Worm (Caenorhabditis elegans) whole organism, early embryonic: Measurements from ENCODE around the gene C17H12.2.
"Not testable (repeated sequence)": the region's sequence is repeated elsewhere in the genome, so short reads cannot be mapped to it uniquely, and the experiment has no call there.

ENCODE experiments used
- B0310.2 ChIP-seq: sonication (generic microtip); optimal IDR thresholded peaks from 2 replicates; lab custom pipeline; 2016; ENCODE audit warnings: mild to moderate bottlenecking, missing genetic modification characterization, missing compliant biosample characterization
- F13C5.2 ChIP-seq: sonication (generic microtip); optimal IDR thresholded peaks from 2 replicates; lab custom pipeline; 2017; ENCODE audit warnings: mild to moderate bottlenecking, missing genetic modification characterization, inconsistent platforms, missing compliant biosample characterization
- aly-1 ChIP-seq: sonication (generic microtip); optimal IDR thresholded peaks from 2 replicates; lab custom pipeline; 2016; ENCODE audit warnings: missing genetic modification characterization, missing compliant biosample characterization
- ama-1 ChIP-seq: fragments of 150-350 bp; optimal IDR thresholded peaks from 2 replicates; lab custom pipeline; 2014
- ceh-13 ChIP-seq: fragments of 200-800 bp; sonication (Bioruptor generic); optimal IDR thresholded peaks from 2 replicates; lab custom pipeline; 2018; ENCODE audit warnings: mild to moderate bottlenecking, missing genetic modification characterization, missing compliant biosample characterization
- ceh-36 ChIP-seq: sonication (generic microtip); optimal IDR thresholded peaks from 2 replicates; lab custom pipeline; 2016; ENCODE audit warnings: missing genetic modification characterization, inconsistent platforms, missing compliant biosample characterization
- ets-7 ChIP-seq: sonication (generic microtip); optimal IDR thresholded peaks from 2 replicates; lab custom pipeline; 2016; ENCODE audit warnings: missing genotype, missing genetic modification characterization, missing compliant biosample characterization
- flt-1 ChIP-seq: fragments of 200-800 bp; sonication (Bioruptor generic); IDR thresholded peaks from 2 replicates; pipeline ENCODE4 v1.3.6; 2022; ENCODE audit warnings: missing genetic modification characterization, missing compliant biosample characterization
- hmbx-1 ChIP-seq: sonication (generic microtip); optimal IDR thresholded peaks from 2 replicates; lab custom pipeline; 2016; ENCODE audit warnings: mild to moderate bottlenecking, missing genetic modification characterization, missing compliant biosample characterization
- hmg-4 ChIP-seq: fragments of 200-800 bp; sonication (Bioruptor generic); optimal IDR thresholded peaks from 2 replicates; lab custom pipeline; 2018; ENCODE audit warnings: mild to moderate bottlenecking, missing genetic modification characterization, missing compliant biosample characterization
- hnd-1 ChIP-seq: sonication (generic microtip); optimal IDR thresholded peaks from 2 replicates; lab custom pipeline; 2016; ENCODE audit warnings: missing genetic modification characterization, missing compliant biosample characterization
- pes-1 ChIP-seq: fragments of 200-800 bp; sonication (Bioruptor generic); IDR thresholded peaks from 2 replicates; pipeline ENCODE4 v1.3.6; 2022; ENCODE audit warnings: missing genetic modification reagents, missing genetic modification characterization, missing compliant biosample characterization
- scrt-1 ChIP-seq: fragments of 200-800 bp; sonication (Bioruptor generic); IDR thresholded peaks from 2 replicates; pipeline ENCODE4 v1.3.6; 2022; ENCODE audit warnings: missing genetic modification characterization, missing compliant biosample characterization
- sea-1 ChIP-seq: fragments of 200-800 bp; sonication (Bioruptor generic); conservative IDR thresholded peaks from 2 replicates; pipeline ENCODE4 v1.3.6; 2022; ENCODE audit warnings: missing genetic modification characterization, missing compliant biosample characterization
- tbx-11 ChIP-seq: fragments of 200-800 bp; sonication (Bioruptor generic); IDR thresholded peaks from 2 replicates; pipeline ENCODE4 v1.3.6; 2022; ENCODE audit warnings: missing genetic modification characterization, missing compliant biosample characterization
- tbx-37 ChIP-seq: fragments of 200-800 bp; sonication (Bioruptor generic); conservative IDR thresholded peaks from 2 replicates; pipeline ENCODE4 v1.3.6; 2022; ENCODE audit warnings: missing genetic modification reagents, missing genetic modification characterization, missing compliant biosample characterization
- tra-4 ChIP-seq: sonication (generic microtip); optimal IDR thresholded peaks from 2 replicates; lab custom pipeline; 2017; ENCODE audit warnings: missing genetic modification characterization, missing compliant biosample characterization

Gene C17H12.2

ce11 chrIV:6790438-6791124 lies at the start of gene C17H12.2, which contains the start of gene vha-8:
TSS of gene C17H12.2 (minus strand) at chrIV:6790488.
TSS of gene vha-8 (plus strand) at chrIV:6791074.
- TF ChIP-seq flt-1 (GFP tag; lab: Robert Waterston, UW), result 0 out of 2 replicates have a peak, but pooled peaks have one; percentile 38
- no peak for TF ChIP-seq ceh-13
- TF ChIP-seq F13C5.2 (tag; lab: Kevin White, UChicago), result peak; percentile 58
- 0 out of 2 replicates have a peak, but pooled peaks have one; percentile 15 for TF ChIP-seq tbx-37 (GFP tag; lab: Robert Waterston, UW)
- peak; percentile 48 for TF ChIP-seq hmg-4 (GFP tag; lab: Kevin White, UChicago)
- TF ChIP-seq sea-1, result 0 out of 2 replicates have a peak, but pooled peaks have one; percentile 13

- TF ChIP-seq pes-1 (GFP tag; lab: Robert Waterston, UW), result no peak
- no peak for TF ChIP-seq scrt-1 (GFP tag; lab: Robert Waterston, UW)
- no peak for TF ChIP-seq flt-1 (GFP tag; lab: Robert Waterston, UW)
- TF ChIP-seq hmbx-1 (tag; lab: Kevin White, UChicago), result no peak
- TF ChIP-seq tbx-37 (GFP tag; lab: Robert Waterston, UW), result no peak
Measured at ce11 chrIV:6839091-6839522, 48.8 kb upstream of the C17H12.2 start.

- TF ChIP-seq hmbx-1 (tag; lab: Kevin White, UChicago), result no peak
- no peak for TF ChIP-seq ama-1
- TF ChIP-seq flt-1 (GFP tag; lab: Robert Waterston, UW), result no peak
- no peak for TF ChIP-seq ceh-13
Measured at ce11 chrIV:6836769-6837168, 46.5 kb upstream of the C17H12.2 start.

ce11 chrIV:6834705-6835104 lies 44.4 kb upstream of the C17H12.2 start:
- TF ChIP-seq flt-1 (GFP tag; lab: Robert Waterston, UW), result no peak

DNA sequence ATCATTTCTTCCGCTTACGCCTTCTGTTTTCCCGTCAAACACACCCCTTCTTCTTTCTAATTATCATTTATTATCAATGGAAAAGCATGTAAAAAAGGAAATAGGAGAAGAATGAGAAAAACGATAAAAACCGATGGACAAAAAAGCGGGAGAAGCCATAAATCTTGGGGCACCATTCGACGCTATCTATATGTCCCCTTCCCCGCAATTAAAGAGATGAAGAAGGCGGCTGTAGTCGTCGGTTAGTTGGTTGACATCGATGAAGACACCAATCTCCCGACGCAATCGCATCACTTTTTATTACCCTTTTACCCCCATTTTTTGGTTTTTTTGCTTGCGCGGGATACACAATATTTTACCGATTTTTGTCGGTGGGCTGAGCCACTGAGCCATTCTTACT lies 43.3 kb upstream of the C17H12.2 start:
- TF ChIP-seq B0310.2 (tag; lab: Kevin White, UChicago), result no peak
- no peak for TF ChIP-seq ceh-13
- TF ChIP-seq F13C5.2 (tag; lab: Kevin White, UChicago), result no peak
- no peak for TF ChIP-seq sea-1
- TF ChIP-seq pes-1 (GFP tag; lab: Robert Waterston, UW), result no peak
- TF ChIP-seq tbx-11, result no peak
- no peak for TF ChIP-seq aly-1 (tag; lab: Kevin White, UChicago)
- no peak for TF ChIP-seq ceh-36 (tag; lab: Kevin White, UChicago)
- TF ChIP-seq tbx-37 (GFP tag; lab: Robert Waterston, UW), result no peak
- TF ChIP-seq scrt-1 (GFP tag; lab: Robert Waterston, UW), result no peak
- TF ChIP-seq ama-1, result no peak
- no peak for TF ChIP-seq tra-4
- no peak for TF ChIP-seq hmbx-1 (tag; lab: Kevin White, UChicago)
- TF ChIP-seq ets-7 (tag; lab: Kevin White, UChicago), result no peak
- TF ChIP-seq hnd-1 (tag; lab: Kevin White, UChicago), result no peak
- no peak for TF ChIP-seq hmg-4 (GFP tag; lab: Kevin White, UChicago)
- TF ChIP-seq flt-1 (GFP tag; lab: Robert Waterston, UW), result no peak

- TF ChIP-seq ets-7 (tag; lab: Kevin White, UChicago) (no peak), ama-1 (no peak), flt-1 (GFP tag; lab: Robert Waterston, UW) (no peak), tbx-37 (GFP tag; lab: Robert Waterston, UW) (no peak), ceh-36 (tag; lab: Kevin White, UChicago) (no peak), aly-1 (tag; lab: Kevin White, UChicago) (no peak), tbx-11 (no peak), ceh-13 (no peak), B0310.2 (tag; lab: Kevin White, UChicago) (no peak)
Measured at ce11 chrIV:6832194-6832593, 41.9 kb upstream of the C17H12.2 start.

- TF ChIP-seq aly-1 (tag; lab: Kevin White, UChicago) (no peak), flt-1 (GFP tag; lab: Robert Waterston, UW) (no peak), tbx-11 (no peak), sea-1 (no peak), ceh-13 (no peak), pes-1 (GFP tag; lab: Robert Waterston, UW) (no peak), hmg-4 (GFP tag; lab: Kevin White, UChicago) (no peak), hnd-1 (tag; lab: Kevin White, UChicago) (no peak), ets-7 (tag; lab: Kevin White, UChicago) (no peak), ama-1 (no peak), ceh-36 (tag; lab: Kevin White, UChicago) (no peak), tbx-37 (GFP tag; lab: Robert Waterston, UW) (no peak), F13C5.2 (tag; lab: Kevin White, UChicago) (no peak), B0310.2 (tag; lab: Kevin White, UChicago) (no peak)
Measured at ce11 chrIV:6829902-6830301, 39.6 kb upstream of the C17H12.2 start, which contains the start of gene H20E11.1. TSS of gene H20E11.1 (plus strand) at chrIV:6830145.

DNA sequence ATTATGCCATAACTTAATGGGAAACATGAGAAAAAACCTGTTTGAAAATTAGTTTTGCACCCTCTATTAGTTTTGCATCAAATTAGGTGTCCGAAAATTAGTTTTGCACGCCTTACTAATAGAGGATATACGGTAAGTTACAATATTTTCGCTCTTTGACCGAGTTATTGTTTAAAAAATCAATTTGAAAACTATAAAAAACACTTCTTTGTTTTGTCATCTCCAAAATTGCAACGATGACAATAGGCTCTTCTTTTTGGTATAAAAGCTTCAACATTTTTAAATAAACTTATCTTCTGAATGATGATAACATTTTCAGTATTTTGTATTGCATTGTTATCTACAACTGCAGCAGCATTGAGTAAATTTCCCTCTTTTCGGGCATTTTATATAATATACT lies 37.2 kb upstream of the C17H12.2 start, which contains the start of gene H20E11.2:
Gene H20E11.2, plus strand, starts transcription at position 301 of the 400 bp plus-strand sequence.
- not testable (repeated sequence) for TF ChIP-seq aly-1 (tag; lab: Kevin White, UChicago); tbx-11; hmg-4 (GFP tag; lab: Kevin White, UChicago)
